Worm (Caenorhabditis elegans): Measurements from ENCODE around the gene B0281.5.
"Not testable (repeated sequence)": the region's sequence is repeated elsewhere in the genome, so short reads cannot be mapped to it uniquely, and the experiment has no call there.

B0281.5 gene

ce11 chrII:2254861-2255260, 45.9 kb downstream of the B0281.5 start, which contains the start of gene K09F6.3:
TSS of gene K09F6.3 (plus strand) at chrII:2255161.
- TF ChIP-seq fos-1 (tag; optimal IDR thresholded peaks at IDR 0.05); madf-5 (GFP tag; IDR thresholded peaks at IDR 0.05); snpc-1.2 (GFP tag; IDR thresholded peaks at IDR 0.05): not testable (repeated sequence)

ce11 chrII:2253676-2254075, 47.1 kb downstream of the B0281.5 start:
- TF ChIP-seq D1046.2 (GFP tag; IDR thresholded peaks at IDR 0.05) = 0 out of 2 replicates have a peak, but pooled peaks have one; percentile 27
- no peak for TF ChIP-seq ceh-82 (tag; optimal IDR thresholded peaks at IDR 0.05)
- TF ChIP-seq ztf-7 (tag; optimal IDR thresholded peaks at IDR 0.05) = no peak
- no peak for TF ChIP-seq F26F4.8 (GFP tag; conservative IDR thresholded peaks at IDR 0.05)
- TF ChIP-seq nhr-77 (tag; optimal IDR thresholded peaks at IDR 0.05) = no peak
- TF ChIP-seq set-16 (GFP tag; IDR thresholded peaks at IDR 0.05) = peak; percentile 67

ce11 chrII:2251617-2252016, 49.1 kb downstream of the B0281.5 start:
- TF ChIP-seq nhr-10 (tag; optimal IDR thresholded peaks at IDR 0.05) = no peak
- peak; percentile 96 for TF ChIP-seq set-16 (GFP tag; IDR thresholded peaks at IDR 0.05)

All from whole organism, L4 larva.